Fruit fly (Drosophila melanogaster): ENCODE data around the gene Wdr82.

Wdr82 gene

dm6 chr2L:8374235-8374634, at the start of gene Wdr82 (continued):
- no peak for TF ChIP-seq CG18011 (GFP tag; optimal IDR thresholded peaks at IDR 0.05)
- no peak for TF ChIP-seq Side (GFP tag; optimal IDR thresholded peaks at IDR 0.05)
- no peak for TF ChIP-seq prd (optimal IDR thresholded peaks at IDR 0.05)
- no peak for TF ChIP-seq prd (GFP tag; IDR thresholded peaks at IDR 0.05)
- TF ChIP-seq Hr51 (GFP tag; optimal IDR thresholded peaks at IDR 0.05) = no peak
- TF ChIP-seq CG8388 (GFP tag; optimal IDR thresholded peaks at IDR 0.05) = no peak
- no peak for TF ChIP-seq sisA (GFP tag; IDR thresholded peaks at IDR 0.05)
- TF ChIP-seq dimm (GFP tag; IDR thresholded peaks at IDR 0.05) = no peak
- no peak for TF ChIP-seq CG31365 (tag; optimal IDR thresholded peaks at IDR 0.05)
- TF ChIP-seq CG5245 (GFP tag; optimal IDR thresholded peaks at IDR 0.05) = no peak
- TF ChIP-seq CG1832 (GFP tag; optimal IDR thresholded peaks at IDR 0.05) = no peak
- TF ChIP-seq gcm2 (GFP tag; optimal IDR thresholded peaks at IDR 0.05) = no peak
- TF ChIP-seq nom (GFP tag; optimal IDR thresholded peaks at IDR 0.05) = no peak
- no peak for TF ChIP-seq en (GFP tag; optimal IDR thresholded peaks at IDR 0.05)
- TF ChIP-seq zfh2 (GFP tag; optimal IDR thresholded peaks at IDR 0.05) = no peak
- TF ChIP-seq CG1647 (GFP tag; optimal IDR thresholded peaks at IDR 0.05) = no peak
- no peak for TF ChIP-seq Fer1 (GFP tag; optimal IDR thresholded peaks at IDR 0.05)
- no peak for TF ChIP-seq klu (GFP tag; IDR thresholded peaks at IDR 0.05)
- TF ChIP-seq Optix (GFP tag; IDR thresholded peaks at IDR 0.05) = no peak
- peak; percentile 88 for TF ChIP-seq E2f2 (GFP tag; IDR thresholded peaks at IDR 0.05)
- TF ChIP-seq MTF-1 (GFP tag; optimal IDR thresholded peaks at IDR 0.05; ENCODE audit: borderline replicate concordance) = no peak
- TF ChIP-seq nmo (GFP tag; optimal IDR thresholded peaks at IDR 0.05) = no peak
- TF ChIP-seq slou (GFP tag; optimal IDR thresholded peaks at IDR 0.05) = no peak
- TF ChIP-seq zf30C (GFP tag; optimal IDR thresholded peaks at IDR 0.05) = no peak
- TF ChIP-seq pnt (GFP tag; optimal IDR thresholded peaks at IDR 0.05) = no peak
- no peak for TF ChIP-seq jumu (GFP tag; optimal IDR thresholded peaks at IDR 0.05)
- TF ChIP-seq CG18476 (GFP tag; optimal IDR thresholded peaks at IDR 0.05) = no peak
- TF ChIP-seq NC2α (GFP tag; optimal IDR thresholded peaks at IDR 0.05) = no peak
- no peak for TF ChIP-seq z (GFP tag; IDR thresholded peaks at IDR 0.05)
- TF ChIP-seq ab (GFP tag; optimal IDR thresholded peaks at IDR 0.05) = no peak
- TF ChIP-seq CG13296 (GFP tag; optimal IDR thresholded peaks at IDR 0.05) = no peak
- no peak for TF ChIP-seq CG4424 (GFP tag; optimal IDR thresholded peaks at IDR 0.05)
- TF ChIP-seq jing (GFP tag; optimal IDR thresholded peaks at IDR 0.05) = no peak
- TF ChIP-seq Dek (tag; optimal IDR thresholded peaks at IDR 0.05) = no peak
- TF ChIP-seq gro (GFP tag; optimal IDR thresholded peaks at IDR 0.05) = no peak
- TF ChIP-seq so (GFP tag; IDR thresholded peaks at IDR 0.05) = no peak
- TF ChIP-seq Dref (GFP tag; IDR thresholded peaks at IDR 0.05) = peak; percentile 85
- TF ChIP-seq HLHmδ (GFP tag; optimal IDR thresholded peaks at IDR 0.05) = no peak
- TF ChIP-seq Ravus (GFP tag; IDR thresholded peaks at IDR 0.05) = no peak
- peak; percentile 85 for TF ChIP-seq CG13287 (GFP tag; IDR thresholded peaks at IDR 0.05; ENCODE audit: partially characterized antibody)
- no peak for TF ChIP-seq CG4404 (GFP tag; IDR thresholded peaks at IDR 0.05)
- TF ChIP-seq crol (GFP tag; IDR thresholded peaks at IDR 0.05) = no peak
- peak; percentile 2 for TF ChIP-seq Med (GFP tag)
- TF ChIP-seq CG4707 (GFP tag; optimal IDR thresholded peaks at IDR 0.05) = no peak
- no peak for TF ChIP-seq seq (GFP tag; IDR thresholded peaks at IDR 0.05)
- TF ChIP-seq D19B (GFP tag; optimal IDR thresholded peaks at IDR 0.05) = no peak
- TF ChIP-seq CHES-1-like (GFP tag; optimal IDR thresholded peaks at IDR 0.05) = no peak
- TF ChIP-seq tgo (GFP tag; IDR thresholded peaks at IDR 0.05) = no peak
- no peak for TF ChIP-seq CG9797 (GFP tag; optimal IDR thresholded peaks at IDR 0.05)
- TF ChIP-seq CG10959 (GFP tag; IDR thresholded peaks at IDR 0.05) = no peak
- TF ChIP-seq Dbx (GFP tag; IDR thresholded peaks at IDR 0.05) = no peak
- TF ChIP-seq esg (GFP tag; conservative IDR thresholded peaks at IDR 0.05) = no peak
- TF ChIP-seq Antp (GFP tag; optimal IDR thresholded peaks at IDR 0.05) = no peak

Data from whole organism, embryonic.